Worm (Caenorhabditis elegans) whole organism, L2 larva: ENCODE measurements around the gene sql-1.

Experiments used
- C34F6.9 ChIP-seq: fragments of 150-350 bp; optimal IDR thresholded peaks from 2 replicates; lab custom pipeline; 2014; ENCODE audit warnings: missing biosample characterization, missing genetic modification characterization
- F13H6.1 ChIP-seq: sonication (generic microtip); optimal IDR thresholded peaks from 2 replicates; lab custom pipeline; 2016; ENCODE audit warnings: missing genetic modification characterization, missing compliant biosample characterization
- R02D3.7 ChIP-seq: fragments of 150-350 bp; optimal IDR thresholded peaks from 2 replicates; lab custom pipeline; 2014; ENCODE audit warnings: missing biosample characterization, missing genetic modification characterization
- Y55F3AM.14 ChIP-seq: fragments of 200-800 bp; sonication (Bioruptor generic); optimal IDR thresholded peaks from 2 replicates; lab custom pipeline; 2018; ENCODE audit warnings: mild to moderate bottlenecking, missing genetic modification characterization, missing compliant biosample characterization
- ZK546.5 ChIP-seq: sonication (generic microtip); optimal IDR thresholded peaks from 2 replicates; lab custom pipeline; 2017; ENCODE audit warnings: missing biosample characterization, missing genetic modification characterization
- alr-1 ChIP-seq: fragments of 150-350 bp; optimal IDR thresholded peaks from 2 replicates; lab custom pipeline; 2014; ENCODE audit warnings: missing biosample characterization, missing genetic modification characterization
- aly-2 ChIP-seq: fragments of 150-350 bp; optimal IDR thresholded peaks from 2 replicates; lab custom pipeline; 2014; ENCODE audit warnings: missing biosample characterization, missing genetic modification characterization
- ama-1 ChIP-seq: fragments of 150-350 bp; optimal IDR thresholded peaks from 2 replicates; lab custom pipeline; 2018; ENCODE audit warnings: inconsistent platforms
- blmp-1 ChIP-seq: sonication (generic microtip); optimal IDR thresholded peaks from 2 replicates; lab custom pipeline; 2017; ENCODE audit warnings: missing genetic modification characterization, mild to moderate bottlenecking, missing compliant biosample characterization, antibody characterized with exemption, moderate library complexity; ENCODE audit not compliant: insufficient read depth
- ceh-16 ChIP-seq: fragments of 150-350 bp; optimal IDR thresholded peaks from 2 replicates; lab custom pipeline; 2014; ENCODE audit warnings: missing biosample characterization, missing genetic modification characterization
- ceh-82 ChIP-seq: fragments of 150-350 bp; optimal IDR thresholded peaks from 2 replicates; lab custom pipeline; 2014; ENCODE audit warnings: missing biosample characterization, missing genetic modification characterization
- crh-2 ChIP-seq: sonication (generic microtip); optimal IDR thresholded peaks from 2 replicates; lab custom pipeline; 2017; ENCODE audit warnings: missing biosample characterization, missing genetic modification characterization
- dmd-4 ChIP-seq: sonication (generic microtip); optimal IDR thresholded peaks from 2 replicates; lab custom pipeline; 2017; ENCODE audit warnings: missing biosample characterization, missing genetic modification characterization
- egl-27 ChIP-seq: sonication (generic microtip); optimal IDR thresholded peaks from 3 replicates; lab custom pipeline; 2017; ENCODE audit warnings: missing biosample characterization, missing genetic modification reagents, missing genetic modification characterization
- elt-1 ChIP-seq: fragments of 150-350 bp; optimal IDR thresholded peaks from 2 replicates; lab custom pipeline; 2014; ENCODE audit warnings: missing biosample characterization, missing genetic modification characterization
- elt-3 ChIP-seq: sonication (generic microtip); optimal IDR thresholded peaks from 2 replicates; lab custom pipeline; 2017; ENCODE audit warnings: missing biosample characterization, missing genetic modification characterization
- fos-1 ChIP-seq: fragments of 150-350 bp; optimal IDR thresholded peaks from 2 replicates; lab custom pipeline; 2014; ENCODE audit warnings: missing biosample characterization, missing genetic modification characterization
- gmeb-1 ChIP-seq: fragments of 150-350 bp; optimal IDR thresholded peaks from 2 replicates; lab custom pipeline; 2014; ENCODE audit warnings: missing biosample characterization, missing genetic modification characterization
- lin-11 ChIP-seq: fragments of 150-350 bp; sonication (generic microtip); optimal IDR thresholded peaks from 2 replicates; lab custom pipeline; 2014; ENCODE audit warnings: missing biosample characterization, missing genetic modification characterization, inconsistent platforms, mixed read lengths
- lin-13 ChIP-seq: fragments of 150-350 bp; optimal IDR thresholded peaks from 2 replicates; lab custom pipeline; 2014; ENCODE audit warnings: missing biosample characterization, missing genetic modification reagents, missing genetic modification characterization
- lin-39 ChIP-seq: fragments of 150-350 bp; optimal IDR thresholded peaks from 2 replicates; lab custom pipeline; 2014; ENCODE audit warnings: missing biosample characterization, missing genetic modification reagents, missing genetic modification characterization
- lsy-2 ChIP-seq, 2 experiments: fragments of 150-350 bp in 1 of 2; sonication (generic microtip) in 1 of 2; optimal IDR thresholded peaks; 2 replicates each; lab custom pipeline; 2014 to 2017; ENCODE audit warnings: missing biosample characterization in 2 of 2, missing genetic modification characterization in 2 of 2
- mab-5 ChIP-seq: fragments of 150-350 bp; optimal IDR thresholded peaks from 2 replicates; lab custom pipeline; 2014; ENCODE audit warnings: missing biosample characterization, missing genetic modification characterization
- mbf-1 ChIP-seq: sonication (generic microtip); optimal IDR thresholded peaks from 2 replicates; lab custom pipeline; 2017; ENCODE audit warnings: missing biosample characterization, missing genetic modification characterization
- mdl-1 ChIP-seq, 2 experiments: fragments of 150-350 bp in 1 of 2; sonication (generic microtip) in 1 of 2; optimal IDR thresholded peaks; 2 replicates each; lab custom pipeline; 2017; ENCODE audit warnings: missing biosample characterization in 2 of 2, missing genetic modification characterization in 2 of 2
- nhr-10 ChIP-seq: sonication (generic microtip); optimal IDR thresholded peaks from 2 replicates; lab custom pipeline; 2017; ENCODE audit warnings: missing biosample characterization, missing genetic modification characterization
- nhr-11 ChIP-seq: fragments of 150-350 bp; optimal IDR thresholded peaks from 2 replicates; lab custom pipeline; 2014; ENCODE audit warnings: missing biosample characterization, missing genetic modification characterization
- nhr-12 ChIP-seq: fragments of 150-350 bp; optimal IDR thresholded peaks from 2 replicates; lab custom pipeline; 2014; ENCODE audit warnings: missing biosample characterization, missing genetic modification characterization
- nhr-129 ChIP-seq: fragments of 150-350 bp; optimal IDR thresholded peaks from 2 replicates; lab custom pipeline; 2014; ENCODE audit warnings: missing biosample characterization, missing genetic modification characterization
- nhr-21 ChIP-seq: fragments of 150-350 bp; optimal IDR thresholded peaks from 2 replicates; lab custom pipeline; 2014; ENCODE audit warnings: missing biosample characterization, missing genetic modification characterization
- nhr-23 ChIP-seq: fragments of 150-350 bp; optimal IDR thresholded peaks from 2 replicates; lab custom pipeline; 2014; ENCODE audit warnings: missing biosample characterization, missing genetic modification reagents, missing genetic modification characterization
- nhr-237 ChIP-seq: fragments of 150-350 bp; optimal IDR thresholded peaks from 2 replicates; lab custom pipeline; 2014; ENCODE audit warnings: missing biosample characterization, missing genetic modification characterization
- nhr-25 ChIP-seq: fragments of 150-350 bp; sonication (generic microtip); optimal IDR thresholded peaks from 3 replicates; lab custom pipeline; 2014; ENCODE audit warnings: missing biosample characterization, missing genetic modification characterization
- nhr-6 ChIP-seq: fragments of 150-350 bp; optimal IDR thresholded peaks from 2 replicates; lab custom pipeline; 2014; ENCODE audit warnings: missing biosample characterization, missing genetic modification characterization
- nhr-77 ChIP-seq: fragments of 150-350 bp; optimal IDR thresholded peaks from 2 replicates; lab custom pipeline; 2014; ENCODE audit warnings: missing biosample characterization, missing genetic modification characterization
- peb-1 ChIP-seq: fragments of 150-350 bp; optimal IDR thresholded peaks from 2 replicates; lab custom pipeline; 2014; ENCODE audit warnings: missing biosample characterization, missing genetic modification characterization
- sem-4 ChIP-seq: fragments of 150-350 bp; optimal IDR thresholded peaks from 2 replicates; lab custom pipeline; 2014; ENCODE audit warnings: missing biosample characterization, missing genetic modification reagents, missing genetic modification characterization
- skn-1 ChIP-seq: sonication (generic microtip); optimal IDR thresholded peaks from 2 replicates; lab custom pipeline; 2017; ENCODE audit warnings: missing biosample characterization, missing genetic modification characterization
- sma-3 ChIP-seq: sonication (generic microtip); optimal IDR thresholded peaks from 2 replicates; lab custom pipeline; 2016; ENCODE audit warnings: missing genetic modification reagents, missing genetic modification characterization, missing compliant biosample characterization
- sma-9 ChIP-seq, 2 experiments: fragments of 150-350 bp in 1 of 2; sonication (generic microtip) in 1 of 2; optimal IDR thresholded peaks; 2 replicates each; lab custom pipeline; 2014 to 2016; ENCODE audit warnings: missing genetic modification characterization in 2 of 2, mild to moderate bottlenecking in 1 of 2, missing biosample characterization in 1 of 2, missing compliant biosample characterization in 1 of 2, missing genetic modification reagents in 1 of 2, moderate library complexity in 1 of 2
- snpc-4 ChIP-seq: fragments of 150-350 bp; optimal IDR thresholded peaks from 2 replicates; lab custom pipeline; 2014; ENCODE audit warnings: missing biosample characterization, missing genetic modification characterization
- unc-39 ChIP-seq: fragments of 150-350 bp; optimal IDR thresholded peaks from 2 replicates; lab custom pipeline; 2014; ENCODE audit warnings: missing biosample characterization, missing genetic modification characterization
- unc-55 ChIP-seq: fragments of 150-350 bp; sonication (generic microtip); optimal IDR thresholded peaks from 3 replicates; lab custom pipeline; 2014; ENCODE audit warnings: missing biosample characterization, missing genetic modification reagents, missing genetic modification characterization
- unc-62 ChIP-seq: fragments of 150-350 bp; optimal IDR thresholded peaks from 2 replicates; lab custom pipeline; 2014; ENCODE audit warnings: missing biosample characterization, missing genetic modification reagents, missing genetic modification characterization
- zag-1 ChIP-seq: fragments of 150-350 bp; optimal IDR thresholded peaks from 2 replicates; lab custom pipeline; 2014; ENCODE audit warnings: missing biosample characterization, missing genetic modification characterization
- ztf-1 ChIP-seq: fragments of 200-800 bp; sonication (Bioruptor generic); conservative IDR thresholded peaks from 2 replicates; pipeline ENCODE4 v1.3.6; 2022; ENCODE audit warnings: missing genetic modification characterization, missing compliant biosample characterization
- ztf-11 ChIP-seq: sonication (generic microtip); optimal IDR thresholded peaks from 2 replicates; lab custom pipeline; 2017; ENCODE audit warnings: missing biosample characterization, missing genetic modification characterization
- ztf-4 ChIP-seq: fragments of 150-350 bp; optimal IDR thresholded peaks from 2 replicates; lab custom pipeline; 2014; ENCODE audit warnings: missing biosample characterization, missing genetic modification characterization

Gene sql-1

DNA sequence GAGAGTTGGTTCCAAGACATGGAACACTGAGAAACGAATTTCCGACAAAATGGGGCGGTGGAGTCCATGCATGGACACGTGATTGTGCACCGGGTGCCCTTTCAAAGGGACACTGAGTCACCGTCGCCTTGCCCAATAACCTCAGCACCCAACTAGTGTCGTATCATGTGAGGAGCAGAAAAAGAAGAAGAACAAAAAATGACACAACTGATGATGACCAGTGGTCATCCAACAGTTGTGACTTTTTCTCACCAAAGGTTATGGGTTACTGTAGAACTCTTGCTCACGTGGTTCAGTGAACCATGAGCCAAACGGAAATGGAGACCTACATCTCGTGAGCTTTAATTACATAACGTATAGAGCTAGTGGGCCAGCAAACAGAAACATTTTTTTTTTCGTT is 66.4 kb downstream of the sql-1 start:
- TF ChIP-seq R02D3.7 (tag; lab: Kevin White, UChicago) (no peak), lsy-2 (tag; optimal IDR thresholded peaks at IDR 0.05; lab: Kevin White, UChicago) (peak in 1 of 2 experiments; percentile 24), ztf-4 (tag; lab: Kevin White, UChicago) (no peak)

DNA sequence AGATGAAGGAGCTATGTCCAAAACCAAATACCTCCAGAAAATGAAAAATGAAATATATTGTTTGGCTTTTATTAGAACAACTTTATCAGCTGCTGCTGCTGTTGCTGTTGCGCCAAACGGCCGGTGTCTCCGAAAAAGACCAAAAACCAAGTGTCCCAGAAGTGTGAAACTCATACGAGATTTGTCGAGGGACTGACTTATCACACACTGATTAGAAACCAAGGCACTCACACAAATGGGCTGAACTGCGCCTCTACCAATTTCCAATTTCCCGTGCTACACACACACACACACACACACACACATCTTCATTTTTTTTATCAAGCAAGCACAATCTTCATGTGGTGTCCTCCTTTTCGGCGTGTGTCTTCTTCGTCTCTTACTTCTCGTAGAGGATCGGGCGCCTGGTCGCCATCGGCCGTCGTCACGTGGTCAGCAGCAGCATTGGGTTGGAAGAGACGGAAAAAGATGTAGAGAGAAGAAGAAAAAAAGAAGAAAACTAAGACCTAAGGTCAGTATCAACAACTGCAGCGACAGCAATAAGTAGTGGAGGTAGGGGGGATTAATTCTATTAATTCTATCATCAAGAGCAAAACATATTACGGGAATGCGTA is 68.8 kb downstream of the sql-1 start:
- no peak for TF ChIP-seq R02D3.7 (tag; lab: Kevin White, UChicago)
- TF ChIP-seq aly-2: no peak
- no peak for TF ChIP-seq ZK546.5
- peak; percentile 72 for TF ChIP-seq lin-13 (GFP tag; lab: Kevin White, UChicago)
- TF ChIP-seq sma-3 (GFP tag; lab: Kevin White, UChicago): peak; percentile 85
- peak; percentile 64 for TF ChIP-seq unc-55 (GFP tag; lab: Kevin White, UChicago)
- peak; percentile 78 for TF ChIP-seq gmeb-1 (tag; lab: Kevin White, UChicago)
- no peak for TF ChIP-seq elt-3 (tag; lab: Kevin White, UChicago)
- TF ChIP-seq egl-27 (tag; lab: Kevin White, UChicago): peak; percentile 70
- TF ChIP-seq skn-1: no peak
- TF ChIP-seq C34F6.9 (tag; lab: Kevin White, UChicago): peak; percentile 88
- peak; percentile 92 for TF ChIP-seq nhr-21 (tag; lab: Kevin White, UChicago)
- TF ChIP-seq nhr-11: no peak
- no peak for TF ChIP-seq dmd-4 (tag; lab: Kevin White, UChicago)
- peak; percentile 63 for TF ChIP-seq fos-1 (tag; lab: Kevin White, UChicago)
- peak; percentile 84 for TF ChIP-seq nhr-129 (tag; lab: Kevin White, UChicago)
- TF ChIP-seq unc-39: no peak
- TF ChIP-seq sma-9 (GFP tag; optimal IDR thresholded peaks at IDR 0.05; lab: Kevin White, UChicago): peak; percentile 93
- TF ChIP-seq sma-9 (tag; optimal IDR thresholded peaks at IDR 0.05; lab: Kevin White, UChicago): no peak
- TF ChIP-seq ztf-1 (GFP tag; lab: Robert Waterston, UW): no peak
- TF ChIP-seq nhr-12 (tag; lab: Kevin White, UChicago): no peak
- TF ChIP-seq lin-39: no peak
- TF ChIP-seq ztf-11 (tag; lab: Kevin White, UChicago): no peak
- peak; percentile 89 for TF ChIP-seq sem-4
- TF ChIP-seq alr-1 (tag; lab: Kevin White, UChicago): no peak
- TF ChIP-seq Y55F3AM.14 (GFP tag; lab: Kevin White, UChicago): no peak
- TF ChIP-seq lsy-2 (tag; optimal IDR thresholded peaks at IDR 0.05; lab: Kevin White, UChicago): peak in 1 of 2 experiments; percentile 81
- no peak for TF ChIP-seq snpc-4 (tag; lab: Kevin White, UChicago)
- peak; percentile 78 for TF ChIP-seq ztf-4 (tag; lab: Kevin White, UChicago)
- no peak for TF ChIP-seq nhr-23 (tag; lab: Kevin White, UChicago)
- no peak for TF ChIP-seq ama-1 (lab: Kevin White, UChicago)
- TF ChIP-seq F13H6.1: peak; percentile 84
- TF ChIP-seq mbf-1 (tag; lab: Kevin White, UChicago): no peak
- TF ChIP-seq mab-5 (tag; lab: Kevin White, UChicago): peak; percentile 33
- no peak for TF ChIP-seq nhr-10 (tag; lab: Kevin White, UChicago)
- no peak for TF ChIP-seq lin-11
- TF ChIP-seq nhr-237 (tag; lab: Kevin White, UChicago): no peak
- peak; percentile 69 for TF ChIP-seq ceh-16 (tag; lab: Kevin White, UChicago)
- TF ChIP-seq unc-62 (GFP tag; lab: Kevin White, UChicago): no peak
- no peak for TF ChIP-seq nhr-77
- TF ChIP-seq blmp-1: peak; percentile 60
- TF ChIP-seq mdl-1 (tag; optimal IDR thresholded peaks at IDR 0.05; lab: Kevin White, UChicago): peak; percentile 94 to 97
- no peak for TF ChIP-seq nhr-6 (tag; lab: Kevin White, UChicago)
- no peak for TF ChIP-seq peb-1 (tag; lab: Kevin White, UChicago)
- TF ChIP-seq ceh-82 (tag; lab: Kevin White, UChicago): no peak
- peak; percentile 91 for TF ChIP-seq crh-2 (tag; lab: Kevin White, UChicago)
- peak; percentile 61 for TF ChIP-seq zag-1 (tag; lab: Kevin White, UChicago)
- TF ChIP-seq nhr-25 (tag; lab: Kevin White, UChicago): peak; percentile 88
- TF ChIP-seq elt-1: no peak
